Worm (Caenorhabditis elegans): ENCODE results near the gene W10G6.6.

- no peak for TF ChIP-seq sdz-38 (tag; optimal IDR thresholded peaks at IDR 0.05)
- TF ChIP-seq gei-17 (GFP tag; optimal IDR thresholded peaks at IDR 0.05) = no peak
- TF ChIP-seq lin-40 (tag; optimal IDR thresholded peaks at IDR 0.05) = no peak
- no peak for TF ChIP-seq ama-1 (optimal IDR thresholded peaks at IDR 0.05)
- no peak for TF ChIP-seq ama-1 (GFP tag; optimal IDR thresholded peaks at IDR 0.05)
- no peak for TF ChIP-seq atf-7 (tag; optimal IDR thresholded peaks at IDR 0.05)
- TF ChIP-seq unc-130 (GFP tag; optimal IDR thresholded peaks at IDR 0.05) = no peak
- TF ChIP-seq nfya-1 (tag; optimal IDR thresholded peaks at IDR 0.05; ENCODE audit: borderline replicate concordance, insufficient read depth) = no peak
- TF ChIP-seq sea-2 (GFP tag; IDR thresholded peaks at IDR 0.05) = no peak
- TF ChIP-seq Y53G8AR.9 (GFP tag; conservative IDR thresholded peaks at IDR 0.05) = no peak
- TF ChIP-seq snpc-4 (GFP tag; optimal IDR thresholded peaks at IDR 0.05) = no peak
- no peak for TF ChIP-seq snpc-4 (tag; optimal IDR thresholded peaks at IDR 0.05)
- TF ChIP-seq xnd-1 (tag; optimal IDR thresholded peaks at IDR 0.05) = no peak
Measured at ce11 chrX:16269969-16270368, 19.4 kb upstream of the W10G6.6 start, which contains the start of gene ifa-3.
